Fruit fly (Drosophila melanogaster): ENCODE results near the gene wol.

DNA sequence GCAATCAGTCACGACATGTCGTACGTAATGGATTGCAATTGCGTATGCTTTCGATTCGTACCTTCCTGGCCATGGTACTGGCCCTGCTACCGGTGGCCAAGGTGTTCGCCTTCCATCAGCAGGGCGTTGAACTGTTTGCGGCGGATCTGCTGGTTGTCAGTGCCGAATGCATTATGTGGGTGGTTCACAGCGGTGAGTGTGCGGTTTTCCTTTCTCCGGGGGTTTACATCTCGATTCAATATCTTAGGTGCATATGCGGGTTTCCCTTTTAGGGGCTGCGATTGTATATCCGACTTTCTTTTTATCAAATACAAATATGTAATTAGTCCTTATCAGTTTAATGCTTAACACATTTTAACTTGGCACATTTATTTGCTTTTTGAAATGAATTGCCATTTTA, 9.0 kb upstream of the wol start:
- no peak for TF ChIP-seq Blimp-1 (GFP tag; optimal IDR thresholded peaks at IDR 0.05)
- TF ChIP-seq acj6 (GFP tag; optimal IDR thresholded peaks at IDR 0.05) = no peak
- TF ChIP-seq CG10631 (GFP tag; optimal IDR thresholded peaks at IDR 0.05) = no peak
- TF ChIP-seq ss (GFP tag; optimal IDR thresholded peaks at IDR 0.05) = no peak
- TF ChIP-seq net (GFP tag; optimal IDR thresholded peaks at IDR 0.05) = no peak
- no peak for TF ChIP-seq CG4318 (GFP tag; optimal IDR thresholded peaks at IDR 0.05)
- TF ChIP-seq Eip75B (GFP tag; optimal IDR thresholded peaks at IDR 0.05) = no peak
- TF ChIP-seq Sox14 (GFP tag; optimal IDR thresholded peaks at IDR 0.05) = no peak
- TF ChIP-seq Smox (GFP tag; optimal IDR thresholded peaks at IDR 0.05) = no peak
- no peak for TF ChIP-seq fkh (GFP tag; optimal IDR thresholded peaks at IDR 0.05)
- TF ChIP-seq Eip93F (GFP tag; optimal IDR thresholded peaks at IDR 0.05) = no peak
- TF ChIP-seq CG6808 (GFP tag; optimal IDR thresholded peaks at IDR 0.05) = no peak
- TF ChIP-seq pdm3 (GFP tag; optimal IDR thresholded peaks at IDR 0.05) = no peak

All from whole organism, prepupa.